Fruit fly (Drosophila melanogaster): Measurements from ENCODE around the gene CG4074.

The CG4074 gene

dm6 chr3L:20784812-20785671, 15.7 kb upstream of the CG4074 start:
- TF ChIP-seq CG8478 (optimal IDR thresholded peaks at IDR 0.05) (no peak), CTCF (optimal IDR thresholded peaks at IDR 0.05) (no peak)

- no peak for TF ChIP-seq CTCF (optimal IDR thresholded peaks at IDR 0.05)
These were observed 15.1 kb upstream of the CG4074 start for dm6 chr3L:20784394-20784793.

- TF ChIP-seq CG8478 (optimal IDR thresholded peaks at IDR 0.05): no peak
- no peak for TF ChIP-seq CTCF (optimal IDR thresholded peaks at IDR 0.05)
These were observed 9.1 kb upstream of the CG4074 start, which contains the start of the genes Pex16 and Pex14 for dm6 chr3L:20778224-20779063. TSS of gene Pex16 (minus strand) at chr3L:20778264. TSS of gene Pex14 (plus strand) at chr3L:20778799.

- no peak for TF ChIP-seq CTCF (optimal IDR thresholded peaks at IDR 0.05)
- TF ChIP-seq CG8478 (optimal IDR thresholded peaks at IDR 0.05): no peak
These were observed 8.2 kb upstream of the CG4074 start for dm6 chr3L:20777496-20777895.

- TF ChIP-seq CTCF (optimal IDR thresholded peaks at IDR 0.05) (no peak), CG8478 (optimal IDR thresholded peaks at IDR 0.05) (no peak)
These were observed 3.3 kb upstream of the CG4074 start for dm6 chr3L:20772647-20773015.

- no peak for TF ChIP-seq CTCF (optimal IDR thresholded peaks at IDR 0.05)
- no peak for TF ChIP-seq CG8478 (optimal IDR thresholded peaks at IDR 0.05)
These were observed 2.8 kb upstream of the CG4074 start for dm6 chr3L:20771891-20772646.

- TF ChIP-seq CG8478 (optimal IDR thresholded peaks at IDR 0.05) (no peak), CTCF (optimal IDR thresholded peaks at IDR 0.05) (no peak)
These were observed 1.9 kb upstream of the CG4074 start, which contains the start of the genes CG4042 and Pitslre for dm6 chr3L:20771001-20771890. TSS of gene CG4042 (minus strand) at chr3L:20771507. TSS of gene Pitslre (plus strand) at chr3L:20771528.

dm6 chr3L:20767227-20767626, 2.1 kb downstream of the CG4074 start:
- TF ChIP-seq CTCF (optimal IDR thresholded peaks at IDR 0.05) (no peak), CG8478 (optimal IDR thresholded peaks at IDR 0.05) (no peak)

dm6 chr3L:20761482-20761881, 7.8 kb downstream of the CG4074 start:
- TF ChIP-seq CG8478 (optimal IDR thresholded peaks at IDR 0.05): no peak
- TF ChIP-seq CTCF (optimal IDR thresholded peaks at IDR 0.05): no peak

dm6 chr3L:20758583-20758982, 10.7 kb downstream of the CG4074 start, which contains the start of gene CG43251:
TSS of gene CG43251 (plus strand) at chr3L:20758883.
- TF ChIP-seq CG8478 (optimal IDR thresholded peaks at IDR 0.05) (no peak), CTCF (optimal IDR thresholded peaks at IDR 0.05) (no peak)

dm6 chr3L:20755585-20755984, 13.7 kb downstream of the CG4074 start, which contains the start of gene CG33912:
TSS of gene CG33912 (minus strand) at chr3L:20755685.
- no peak for TF ChIP-seq CTCF (optimal IDR thresholded peaks at IDR 0.05)
- TF ChIP-seq CG8478 (optimal IDR thresholded peaks at IDR 0.05): no peak

- TF ChIP-seq CG8478 (optimal IDR thresholded peaks at IDR 0.05) (no peak), CTCF (optimal IDR thresholded peaks at IDR 0.05) (no peak)
These were observed 16.3 kb downstream of the CG4074 start for dm6 chr3L:20752964-20753363.

- TF ChIP-seq CG8478 (optimal IDR thresholded peaks at IDR 0.05) (no peak), CTCF (optimal IDR thresholded peaks at IDR 0.05) (no peak)
These were observed 18.9 kb downstream of the CG4074 start for dm6 chr3L:20750391-20750790.

dm6 chr3L:20748577-20748976, 20.7 kb downstream of the CG4074 start:
- TF ChIP-seq CG8478 (optimal IDR thresholded peaks at IDR 0.05): no peak

Data from S2 (cell line).